Worm (Caenorhabditis elegans): Measurements from ENCODE around the gene srsx-1.

DNA sequence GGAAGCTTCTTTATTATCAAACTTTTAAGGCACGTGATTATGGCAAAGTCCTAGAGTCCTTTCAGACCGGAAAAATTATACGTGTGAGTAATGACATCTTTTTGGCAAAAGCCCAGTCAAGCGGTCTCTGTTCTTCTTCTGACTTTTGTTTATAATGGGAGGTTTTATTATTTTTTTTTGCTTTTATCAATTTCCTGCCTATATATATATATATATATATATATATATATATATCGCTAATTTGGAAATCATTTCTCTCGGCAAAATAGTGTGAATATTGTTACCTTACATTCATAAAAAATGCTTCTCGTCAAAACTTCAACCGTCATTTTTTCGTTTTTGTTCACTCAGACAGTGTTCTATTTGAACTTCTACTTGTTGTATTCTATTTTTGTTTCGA is 39.8 kb upstream of the srsx-1 start, which contains the start of gene srbc-62:
- TF ChIP-seq ceh-88 (GFP tag; IDR thresholded peaks at IDR 0.05) (no peak), nhr-11 (tag; optimal IDR thresholded peaks at IDR 0.05) (no peak), unc-62 (GFP tag; optimal IDR thresholded peaks at IDR 0.05) (no peak), unc-86 (tag; optimal IDR thresholded peaks at IDR 0.05) (no peak), egl-27 (tag; optimal IDR thresholded peaks at IDR 0.05) (no peak), fos-1 (tag; optimal IDR thresholded peaks at IDR 0.05) (no peak), elt-2 (tag; optimal IDR thresholded peaks at IDR 0.05) (no peak), efl-1 (optimal IDR thresholded peaks at IDR 0.05) (no peak), efl-1 (GFP tag; optimal IDR thresholded peaks at IDR 0.05 in 1 of 2) (no peak), ztf-11 (tag; optimal IDR thresholded peaks at IDR 0.05) (no peak), Y116A8C.19 (tag; optimal IDR thresholded peaks at IDR 0.05; ENCODE audit: borderline replicate concordance) (no peak), nhr-28 (tag; optimal IDR thresholded peaks at IDR 0.05) (no peak), egl-13 (tag; optimal IDR thresholded peaks at IDR 0.05) (no peak), zag-1 (tag; optimal IDR thresholded peaks at IDR 0.05) (no peak), ceh-82 (tag; optimal IDR thresholded peaks at IDR 0.05) (no peak)

All from whole organism, L1 larva.